Worm (Caenorhabditis elegans) whole organism, late embryonic: Measurements from ENCODE around the gene srt-69.

Experiments used
- C38D4.7 ChIP-seq: fragments of 200-800 bp; sonication (Bioruptor generic); optimal IDR thresholded peaks from 2 replicates; lab custom pipeline; 2018; ENCODE audit warnings: mild to moderate bottlenecking, missing genetic modification characterization, moderate library complexity, missing compliant biosample characterization
- T23F11.4 ChIP-seq: fragments of 200-800 bp; sonication (Bioruptor generic); optimal IDR thresholded peaks from 2 replicates; lab custom pipeline; 2018; ENCODE audit warnings: mild to moderate bottlenecking, missing genetic modification characterization, missing compliant biosample characterization
- ceh-22 ChIP-seq: sonication (generic microtip); optimal IDR thresholded peaks from 2 replicates; lab custom pipeline; 2017; ENCODE audit warnings: missing biosample characterization, missing genetic modification characterization
- ceh-31 ChIP-seq: sonication (generic microtip); optimal IDR thresholded peaks from 2 replicates; lab custom pipeline; 2016; ENCODE audit warnings: missing genetic modification characterization, missing compliant biosample characterization
- pag-3 ChIP-seq: sonication (generic microtip); optimal IDR thresholded peaks from 2 replicates; lab custom pipeline; 2016; ENCODE audit warnings: missing compliant biosample characterization, missing genetic modification characterization, borderline replicate concordance
- pha-4 ChIP-seq: fragments of 150-350 bp; optimal IDR thresholded peaks from 2 replicates; lab custom pipeline; 2018; ENCODE audit warnings: missing biosample characterization, missing genetic modification reagents, missing genetic modification characterization
- unc-42 ChIP-seq: sonication (generic microtip); optimal IDR thresholded peaks from 2 replicates; lab custom pipeline; 2016; ENCODE audit warnings: missing genotype, missing genetic modification characterization, missing compliant biosample characterization

ce11 chrV:5262999-5263398 is 2.5 kb downstream of the srt-69 start, which contains the start of gene cest-30:
- no peak for TF ChIP-seq pha-4 (tag; lab: Kevin White, UChicago)
- no peak for TF ChIP-seq ceh-22 (tag; lab: Kevin White, UChicago)
- TF ChIP-seq unc-42 (tag; lab: Kevin White, UChicago), result no peak
- no peak for TF ChIP-seq T23F11.4 (GFP tag; lab: Kevin White, UChicago)
- TF ChIP-seq ceh-31, result no peak
- TF ChIP-seq C38D4.7 (GFP tag; lab: Kevin White, UChicago), result no peak
- TF ChIP-seq pag-3 (tag; lab: Kevin White, UChicago), result no peak
